Fruit fly (Drosophila melanogaster) whole organism, embryonic: ENCODE measurements around the gene CG6695.

Source experiments
- CG18011 ChIP-seq: fragments of 200-800 bp; sonication (Bioruptor generic); optimal IDR thresholded peaks from 2 replicates; lab custom pipeline; 2017; ENCODE audit warnings: missing biosample characterization, missing genetic modification characterization, mild to moderate bottlenecking, moderate library complexity, missing genotype
- gce ChIP-seq: fragments of 200-800 bp; sonication (Bioruptor generic); IDR thresholded peaks from 3 replicates; pipeline ENCODE4 v1.3.6; 2022; ENCODE audit warnings: missing biosample characterization, missing genetic modification characterization
- ssp ChIP-seq: fragments of 200-800 bp; sonication (Bioruptor generic); IDR thresholded peaks from 2 replicates; pipeline ENCODE4 v1.3.6; 2022; ENCODE audit warnings: missing biosample characterization, missing genetic modification characterization

DNA sequence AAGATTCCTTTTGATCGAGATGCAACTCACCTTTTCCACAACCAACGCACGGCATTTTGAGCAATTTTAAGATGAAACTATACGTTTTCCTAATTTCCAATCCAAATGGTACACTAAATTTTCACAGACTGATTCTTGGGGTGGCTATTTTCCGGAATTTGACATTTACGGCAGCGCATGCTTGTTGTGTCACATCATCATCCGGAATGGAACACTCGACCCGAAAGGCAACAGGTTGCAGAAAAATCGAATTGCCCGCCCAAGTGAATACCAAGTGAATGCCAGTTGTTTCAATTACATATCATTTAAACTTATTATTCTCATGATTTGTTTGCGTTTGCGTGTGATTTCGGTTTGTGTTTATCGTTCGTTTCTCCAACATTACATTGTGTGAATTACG is 20.0 kb upstream of the CG6695 start, which contains the start of gene MtnF:
- TF ChIP-seq ssp (GFP tag; lab: Robert Waterston, UW) (no peak), CG18011 (GFP tag; lab: Kevin White, UChicago) (no peak), gce (GFP tag; lab: Robert Waterston, UW) (no peak)
